Worm (Caenorhabditis elegans): ENCODE results near the gene trxr-2.

trxr-2 gene

DNA sequence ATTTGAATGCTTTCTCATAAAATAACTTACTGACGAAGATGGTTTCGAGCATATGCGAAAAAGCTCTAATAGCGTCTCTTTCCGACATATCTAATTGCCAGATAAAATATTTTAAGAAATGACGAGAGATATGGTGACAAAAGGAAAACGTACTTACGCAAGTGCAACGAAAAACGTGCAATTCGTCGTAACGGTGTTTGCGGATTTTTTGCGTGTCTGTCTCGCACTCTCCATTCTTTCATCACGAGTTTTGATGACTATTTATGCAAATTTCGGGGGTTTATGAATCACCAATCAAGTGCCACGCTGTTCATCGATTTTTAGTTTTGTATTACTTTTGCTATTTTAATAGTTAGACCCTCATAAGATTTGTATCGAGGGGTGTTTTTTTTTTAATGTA is 24.6 kb upstream of the trxr-2 start, which contains the start of gene ZK637.14 (continued):
- TF ChIP-seq ceh-8 (GFP tag; optimal IDR thresholded peaks at IDR 0.05) = peak; percentile 3

DNA sequence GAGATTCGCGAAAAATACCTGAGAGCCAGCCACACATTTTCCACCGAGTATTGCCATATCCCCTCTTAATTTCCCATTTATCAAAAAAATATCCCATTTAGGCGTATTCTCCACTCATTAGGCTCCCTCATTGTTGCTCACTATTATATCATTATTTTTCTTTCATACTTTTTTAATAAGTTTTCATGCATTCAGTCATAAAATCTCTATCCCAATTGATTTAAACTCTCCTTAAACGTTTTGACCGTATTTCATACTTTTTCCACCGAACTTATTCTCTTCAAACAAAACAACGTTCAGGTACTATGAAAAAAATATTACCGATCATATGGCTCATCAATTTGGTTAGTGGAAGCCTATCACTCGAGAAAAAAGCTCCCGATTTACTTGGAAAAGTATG is 23.6 kb upstream of the trxr-2 start, which contains the start of gene lnkn-1:
Gene lnkn-1, plus strand, starts transcription at position 301 of the 400 bp plus-strand sequence.
- TF ChIP-seq nhr-85 (tag) = peak; percentile 18
- no peak for TF ChIP-seq sox-4 (tag; optimal IDR thresholded peaks at IDR 0.05)

DNA sequence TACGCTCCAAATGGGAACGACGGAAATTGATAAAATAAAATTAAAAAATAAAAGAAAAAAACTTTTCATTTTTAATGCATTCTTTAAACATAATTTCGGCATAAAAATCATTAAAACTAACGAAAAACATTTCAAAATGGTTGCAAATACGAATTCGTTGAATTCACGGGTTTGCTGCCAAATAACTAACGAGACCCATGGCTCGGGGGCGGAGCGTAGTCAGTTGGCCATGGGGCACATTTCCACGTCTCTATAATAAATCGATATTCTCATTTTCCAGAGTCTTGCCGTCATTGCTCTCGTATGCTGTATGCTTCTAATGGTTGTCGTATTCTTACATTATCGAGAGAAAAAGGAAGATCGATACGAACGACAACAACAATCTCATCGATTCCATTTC is 20.1 kb upstream of the trxr-2 start, which contains the start of gene ZK637.4:
Gene ZK637.4, plus strand, starts transcription at position 301 of the 400 bp plus-strand sequence.
- TF ChIP-seq lin-13 (GFP tag; optimal IDR thresholded peaks at IDR 0.05) (no peak), swsn-7 (tag; optimal IDR thresholded peaks at IDR 0.05) (no peak), irx-1 (tag; optimal IDR thresholded peaks at IDR 0.05) (no peak), mef-2 (tag; optimal IDR thresholded peaks at IDR 0.05) (no peak), unc-98 (GFP tag; IDR thresholded peaks at IDR 0.05) (no peak), C34B4.2 (tag; optimal IDR thresholded peaks at IDR 0.05) (no peak), mep-1 (tag; optimal IDR thresholded peaks at IDR 0.05) (no peak), nhr-47 (tag; optimal IDR thresholded peaks at IDR 0.05) (no peak), nhr-85 (tag) (no peak), vab-15 (tag; optimal IDR thresholded peaks at IDR 0.05) (no peak), fkh-4 (tag; optimal IDR thresholded peaks at IDR 0.05; ENCODE audit: borderline replicate concordance) (no peak)

DNA sequence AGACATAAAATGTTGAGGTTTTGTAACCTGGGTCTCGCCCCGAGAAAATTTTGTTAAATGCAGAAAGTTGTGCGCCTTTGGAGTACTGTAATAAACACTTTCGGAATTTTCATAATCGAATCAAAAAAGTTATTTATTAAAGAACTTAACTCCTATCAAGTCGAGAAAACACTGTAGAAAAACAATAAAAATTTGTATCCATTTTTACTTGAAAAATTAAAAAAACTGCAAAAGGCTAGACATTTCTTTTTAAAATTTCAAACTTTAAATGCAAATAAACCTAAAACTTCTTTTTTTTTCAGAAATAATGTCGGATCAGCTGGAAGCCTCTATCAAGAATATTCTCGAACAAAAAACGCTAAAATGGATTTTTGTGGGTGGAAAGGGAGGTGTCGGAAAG is 18.8 kb upstream of the trxr-2 start, which contains the start of gene asna-1:
Gene asna-1, plus strand, starts transcription at position 301 of the 400 bp plus-strand sequence.
- no peak for TF ChIP-seq pag-3 (tag; optimal IDR thresholded peaks at IDR 0.05; ENCODE audit: borderline replicate concordance, insufficient read depth)
- no peak for TF ChIP-seq mep-1 (tag; optimal IDR thresholded peaks at IDR 0.05)
- TF ChIP-seq Y116A8C.19 (tag; optimal IDR thresholded peaks at IDR 0.05; ENCODE audit: borderline replicate concordance) = no peak
- TF ChIP-seq zip-4 (GFP tag; optimal IDR thresholded peaks at IDR 0.05) = no peak
- TF ChIP-seq mdl-1 (tag; optimal IDR thresholded peaks at IDR 0.05) = no peak

DNA sequence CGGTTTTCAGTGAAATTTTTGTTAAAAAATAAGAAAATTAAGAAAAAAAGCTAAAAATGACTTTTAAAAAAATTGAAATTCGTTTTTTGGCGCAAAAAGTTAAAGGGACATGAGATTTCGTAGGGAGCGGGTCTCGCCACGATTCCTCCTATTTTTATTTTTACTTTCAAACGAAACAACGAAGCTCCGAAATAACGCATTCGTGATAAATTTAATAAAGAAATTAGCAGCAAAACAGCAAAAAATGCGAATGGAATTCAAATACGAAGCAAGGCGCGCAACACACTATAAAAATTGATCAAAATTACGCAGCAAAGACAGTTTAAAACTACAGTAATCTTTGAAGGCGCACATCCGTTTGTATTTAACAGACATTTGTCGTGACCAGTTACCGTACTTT is 13.8 kb upstream of the trxr-2 start:
- no peak for TF ChIP-seq unc-86 (tag; optimal IDR thresholded peaks at IDR 0.05)
- peak; percentile 61 for TF ChIP-seq nhr-19 (GFP tag; conservative IDR thresholded peaks at IDR 0.05)
- TF ChIP-seq lir-3 (tag; optimal IDR thresholded peaks at IDR 0.05; ENCODE audit: poor library complexity) = no peak
- TF ChIP-seq pax-3 (tag; optimal IDR thresholded peaks at IDR 0.05) = no peak
- peak; percentile 51 for TF ChIP-seq isw-1 (GFP tag; IDR thresholded peaks at IDR 0.05)
- TF ChIP-seq lin-39 (tag; optimal IDR thresholded peaks at IDR 0.05) = no peak
- no peak for TF ChIP-seq C34B4.2 (tag; optimal IDR thresholded peaks at IDR 0.05)
- peak; percentile 84 for TF ChIP-seq lin-15B (tag; optimal IDR thresholded peaks at IDR 0.05)
- TF ChIP-seq lin-14 (GFP tag; optimal IDR thresholded peaks at IDR 0.05) = no peak
- TF ChIP-seq nhr-20 (tag; optimal IDR thresholded peaks at IDR 0.05) = peak; percentile 50
- no peak for TF ChIP-seq pag-3 (tag; optimal IDR thresholded peaks at IDR 0.05; ENCODE audit: borderline replicate concordance, insufficient read depth)
- TF ChIP-seq mef-2 (tag; optimal IDR thresholded peaks at IDR 0.05) = no peak
- TF ChIP-seq mdl-1 (tag; optimal IDR thresholded peaks at IDR 0.05) = no peak
- TF ChIP-seq alr-1 (tag; optimal IDR thresholded peaks at IDR 0.05; ENCODE audit: borderline replicate concordance) = no peak
- peak; percentile 76 to 89 for TF ChIP-seq lin-35 (GFP tag; optimal IDR thresholded peaks at IDR 0.05)
- peak; percentile 26 for TF ChIP-seq fkh-8 (tag; optimal IDR thresholded peaks at IDR 0.05)
- TF ChIP-seq ceh-90 (tag; optimal IDR thresholded peaks at IDR 0.05) = no peak
- no peak for TF ChIP-seq nhr-76 (tag; optimal IDR thresholded peaks at IDR 0.05)
- no peak for TF ChIP-seq hpl-2 (GFP tag; optimal IDR thresholded peaks at IDR 0.05)
- no peak for TF ChIP-seq ets-5 (GFP tag; IDR thresholded peaks at IDR 0.05)
- TF ChIP-seq jun-1 (tag; optimal IDR thresholded peaks at IDR 0.05) = no peak
- TF ChIP-seq skn-1 (tag; optimal IDR thresholded peaks at IDR 0.05) = peak; percentile 50
- TF ChIP-seq C04F5.9 (tag; optimal IDR thresholded peaks at IDR 0.05) = peak; percentile 93
- peak; percentile 73 for TF ChIP-seq nhr-71 (tag; optimal IDR thresholded peaks at IDR 0.05)
- TF ChIP-seq swsn-7 (tag; optimal IDR thresholded peaks at IDR 0.05) = peak; percentile 46
- peak; percentile 18 for TF ChIP-seq lin-13 (GFP tag; optimal IDR thresholded peaks at IDR 0.05)
- TF ChIP-seq mep-1 (tag; optimal IDR thresholded peaks at IDR 0.05) = peak; percentile 47
- TF ChIP-seq dsc-1 (tag; optimal IDR thresholded peaks at IDR 0.05) = peak; percentile 26
- no peak for TF ChIP-seq nhr-84 (tag; optimal IDR thresholded peaks at IDR 0.05)
- TF ChIP-seq mab-9 (GFP tag; IDR thresholded peaks at IDR 0.05) = no peak
- TF ChIP-seq grh-1 (GFP tag; IDR thresholded peaks at IDR 0.05) = no peak
- TF ChIP-seq nhr-28 (tag; optimal IDR thresholded peaks at IDR 0.05) = no peak
- TF ChIP-seq elt-2 (tag; optimal IDR thresholded peaks at IDR 0.05) = no peak
